Worm (Caenorhabditis elegans) whole organism, L1 larva: ENCODE measurements around the gene B0336.7.
A peak's percentile ranks its signal among the peaks of the same experiment; 100 is the strongest.

Experiments
- C16A3.4 ChIP-seq: fragments of 150-350 bp; optimal IDR thresholded peaks from 2 replicates; lab custom pipeline; 2014; ENCODE audit warnings: missing biosample characterization, missing genetic modification characterization
- ama-1 ChIP-seq: fragments of 150-350 bp; optimal IDR thresholded peaks from 2 replicates; lab custom pipeline; 2014
- blmp-1 ChIP-seq: fragments of 150-350 bp; optimal IDR thresholded peaks from 2 replicates; lab custom pipeline; 2014; ENCODE audit warnings: missing biosample characterization, missing genetic modification characterization
- ceh-90 ChIP-seq: sonication (generic microtip); optimal IDR thresholded peaks from 2 replicates; lab custom pipeline; 2016; ENCODE audit warnings: missing genetic modification characterization, missing compliant biosample characterization
- dpl-1 ChIP-seq, 3 experiments: fragments of 150-350 bp in 2 of 3; sonication (generic microtip) in 1 of 3; optimal IDR thresholded peaks; 2 replicates each; lab custom pipeline; 2014 to 2017; ENCODE audit warnings: missing biosample characterization in 3 of 3, missing genetic modification characterization in 3 of 3, missing genetic modification reagents in 3 of 3
- dsc-1 ChIP-seq: sonication (generic microtip); optimal IDR thresholded peaks from 2 replicates; lab custom pipeline; 2016; ENCODE audit warnings: mild to moderate bottlenecking, missing genetic modification characterization, missing compliant biosample characterization
- efl-1 ChIP-seq, 4 experiments: fragments of 150-350 bp; optimal IDR thresholded peaks in 3 of 4; peaks in 1 of 4; 1 replicate in 1 of 4; 2 replicates in 3 of 4; lab custom pipeline; 2014; ENCODE audit warnings: missing biosample characterization in 2 of 4, missing genetic modification characterization in 2 of 4, missing genetic modification reagents in 2 of 4
- elt-2 ChIP-seq: sonication (generic microtip); optimal IDR thresholded peaks from 2 replicates; lab custom pipeline; 2016; ENCODE audit warnings: missing genetic modification characterization, mild to moderate bottlenecking, inconsistent platforms, missing compliant biosample characterization, missing genetic modification reagents
- fkh-10 ChIP-seq: sonication (generic microtip); optimal IDR thresholded peaks from 2 replicates; lab custom pipeline; 2017; ENCODE audit warnings: missing biosample characterization, missing genetic modification reagents, missing genetic modification characterization
- hlh-17 ChIP-seq: fragments of 200-800 bp; sonication (Bioruptor generic); optimal IDR thresholded peaks from 2 replicates; lab custom pipeline; 2018; ENCODE audit warnings: missing genetic modification characterization, mild to moderate bottlenecking, missing compliant biosample characterization, moderate library complexity, borderline replicate concordance
- irx-1 ChIP-seq: sonication (generic microtip); optimal IDR thresholded peaks from 2 replicates; lab custom pipeline; 2016; ENCODE audit warnings: missing genetic modification characterization, missing compliant biosample characterization
- lin-14 ChIP-seq: fragments of 200-800 bp; sonication (Bioruptor generic); optimal IDR thresholded peaks from 2 replicates; lab custom pipeline; 2018; ENCODE audit warnings: mild to moderate bottlenecking, missing genetic modification characterization, moderate library complexity, missing compliant biosample characterization
- lin-35 ChIP-seq, 2 experiments: fragments of 150-350 bp; optimal IDR thresholded peaks; 2 replicates each; lab custom pipeline; 2014; ENCODE audit warnings: missing biosample characterization in 2 of 2, missing genetic modification characterization in 2 of 2, missing genetic modification reagents in 2 of 2
- lin-39 ChIP-seq: fragments of 150-350 bp; optimal IDR thresholded peaks from 2 replicates; lab custom pipeline; 2014; ENCODE audit warnings: missing biosample characterization, missing genetic modification reagents, missing genetic modification characterization
- lir-3 ChIP-seq: sonication (generic microtip); optimal IDR thresholded peaks from 2 replicates; lab custom pipeline; 2016; ENCODE audit warnings: mild to moderate bottlenecking, missing genetic modification characterization, moderate library complexity, missing compliant biosample characterization; ENCODE audit not compliant: poor library complexity
- lsy-2 ChIP-seq, 2 experiments: fragments of 150-350 bp; optimal IDR thresholded peaks; 2 replicates each; lab custom pipeline; 2014; ENCODE audit warnings: missing biosample characterization in 2 of 2, missing genetic modification characterization in 2 of 2
- nhr-12 ChIP-seq: sonication (generic microtip); optimal IDR thresholded peaks from 2 replicates; lab custom pipeline; 2017; ENCODE audit warnings: missing biosample characterization, missing genetic modification characterization
- nhr-19 ChIP-seq: fragments of 200-800 bp; sonication (Bioruptor generic); conservative IDR thresholded peaks from 2 replicates; pipeline ENCODE4 v1.3.6; 2022; ENCODE audit warnings: missing genetic modification characterization, missing compliant biosample characterization
- nhr-20 ChIP-seq: sonication (generic microtip); optimal IDR thresholded peaks from 2 replicates; lab custom pipeline; 2016; ENCODE audit warnings: mild to moderate bottlenecking, missing genetic modification characterization, missing compliant biosample characterization
- nhr-28 ChIP-seq: fragments of 150-350 bp; optimal IDR thresholded peaks from 2 replicates; lab custom pipeline; 2014; ENCODE audit warnings: missing biosample characterization, missing genetic modification characterization
- nhr-47 ChIP-seq: sonication (generic microtip); optimal IDR thresholded peaks from 2 replicates; lab custom pipeline; 2016; ENCODE audit warnings: mild to moderate bottlenecking, missing genetic modification characterization, moderate library complexity, missing compliant biosample characterization
- nhr-71 ChIP-seq: sonication (generic microtip); optimal IDR thresholded peaks from 2 replicates; lab custom pipeline; 2016; ENCODE audit warnings: mild to moderate bottlenecking, missing genetic modification characterization, moderate library complexity, missing compliant biosample characterization
- nhr-77 ChIP-seq: fragments of 150-350 bp; optimal IDR thresholded peaks from 2 replicates; lab custom pipeline; 2014; ENCODE audit warnings: missing biosample characterization, missing genetic modification characterization
- nhr-85 ChIP-seq: sonication (generic microtip); peaks from one replicate; lab custom pipeline; 2016; ENCODE audit warnings: missing genetic modification characterization, inconsistent platforms, missing compliant biosample characterization
- nhr-90 ChIP-seq: sonication (generic microtip); optimal IDR thresholded peaks from 2 replicates; lab custom pipeline; 2016; ENCODE audit warnings: mild to moderate bottlenecking, missing genetic modification characterization, missing compliant biosample characterization; ENCODE audit not compliant: poor library complexity
- rnt-1 ChIP-seq: sonication (generic microtip); optimal IDR thresholded peaks from 2 replicates; lab custom pipeline; 2016; ENCODE audit warnings: mild to moderate bottlenecking, missing genetic modification characterization, moderate library complexity, missing compliant biosample characterization
- snpc-4 ChIP-seq: fragments of 150-350 bp; optimal IDR thresholded peaks from 2 replicates; lab custom pipeline; 2014; ENCODE audit warnings: missing biosample characterization, missing genetic modification characterization
- snu-23 ChIP-seq: sonication (generic microtip); optimal IDR thresholded peaks from 2 replicates; lab custom pipeline; 2016; ENCODE audit warnings: missing genetic modification characterization, missing compliant biosample characterization
- sptf-1 ChIP-seq: fragments of 150-350 bp; optimal IDR thresholded peaks from 2 replicates; lab custom pipeline; 2014; ENCODE audit warnings: missing biosample characterization, missing genetic modification characterization
- swsn-7 ChIP-seq: sonication (generic microtip); optimal IDR thresholded peaks from 2 replicates; lab custom pipeline; 2016; ENCODE audit warnings: missing genetic modification characterization, missing compliant biosample characterization
- xbp-1 ChIP-seq: sonication (generic microtip); optimal IDR thresholded peaks from 2 replicates; lab custom pipeline; 2016; ENCODE audit warnings: missing genetic modification characterization, missing compliant biosample characterization
- ztf-11 ChIP-seq, 2 experiments: sonication (generic microtip); optimal IDR thresholded peaks; 2 replicates each; lab custom pipeline; 2016 to 2017; ENCODE audit warnings: missing genetic modification characterization in 2 of 2, missing biosample characterization in 1 of 2, missing compliant biosample characterization in 1 of 2

B0336.7 gene

DNA sequence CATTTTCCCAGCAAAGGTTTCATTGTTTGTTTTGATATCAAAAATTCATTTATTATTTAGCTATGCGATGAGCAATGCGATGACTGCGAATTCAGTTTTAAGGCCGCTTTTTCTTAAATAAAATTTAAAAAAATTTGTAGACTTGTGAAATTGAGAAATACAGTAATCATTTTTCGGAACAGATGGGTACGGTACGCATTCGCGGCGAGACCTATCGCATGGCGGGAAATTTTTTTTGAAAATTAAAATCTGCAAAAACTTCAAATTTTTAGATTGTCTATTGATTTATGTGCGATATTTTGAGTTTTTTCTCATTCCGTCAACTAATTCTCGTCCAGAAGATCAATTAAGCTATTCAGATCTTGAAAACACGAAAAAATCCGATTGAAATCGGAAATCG lies 33.6 kb downstream of the B0336.7 start:
- TF ChIP-seq C16A3.4 = no peak
- TF ChIP-seq ceh-90 (tag; lab: Kevin White, UChicago) = no peak
- TF ChIP-seq, all 84 proteins: peak for 0

- no peak for TF ChIP-seq ama-1
- peak; percentile 25 for TF ChIP-seq blmp-1 (tag; lab: Kevin White, UChicago)
- no peak for TF ChIP-seq dsc-1
- TF ChIP-seq, all 84 proteins: peak for 1
Observed at ce11 chrIII:5660976-5661375, 36.2 kb downstream of the B0336.7 start, which contains the start of gene F54E7.6. Gene F54E7.6 (minus strand): TSS chrIII:5661085.

ce11 chrIII:5656941-5657340 lies 40.2 kb downstream of the B0336.7 start, which contains the start of gene sdz-21:
Gene sdz-21 (minus strand): TSS chrIII:5657041.
- no peak for TF ChIP-seq efl-1 (optimal IDR thresholded peaks at IDR 0.05; lab: Kevin White, UChicago)
- peak in 1 of 2 experiments; percentile 8 for TF ChIP-seq efl-1 (GFP tag; optimal IDR thresholded peaks at IDR 0.05 in 1 of 2; lab: Kevin White, UChicago)
- TF ChIP-seq sptf-1 = no peak

ce11 chrIII:5653692-5654105 lies 43.5 kb downstream of the B0336.7 start:
- TF ChIP-seq ztf-11 (tag; optimal IDR thresholded peaks at IDR 0.05; lab: Kevin White, UChicago) (peak in 1 of 2 experiments; percentile 1), lin-39 (peak; percentile 25), elt-2 (tag; lab: Kevin White, UChicago) (peak; percentile 71), lsy-2 (tag; optimal IDR thresholded peaks at IDR 0.05; lab: Kevin White, UChicago) (peak in 1 of 2 experiments; percentile 36), efl-1 (optimal IDR thresholded peaks at IDR 0.05; lab: Kevin White, UChicago) (peak; percentile 25 to 48), efl-1 (GFP tag; optimal IDR thresholded peaks at IDR 0.05 in 1 of 2; lab: Kevin White, UChicago) (peak in 1 of 2 experiments; percentile 93), snpc-4 (tag; lab: Kevin White, UChicago) (peak; percentile 98), xbp-1 (tag; lab: Kevin White, UChicago) (peak; percentile 26), nhr-77 (tag; lab: Kevin White, UChicago) (peak; percentile 27), dpl-1 (GFP tag; optimal IDR thresholded peaks at IDR 0.05; lab: Kevin White, UChicago) (no peak), lir-3 (tag; lab: Kevin White, UChicago) (peak; percentile 20), nhr-28 (tag; lab: Kevin White, UChicago) (no peak), hlh-17 (GFP tag; lab: Kevin White, UChicago) (no peak), ama-1 (peak; percentile 75), nhr-71 (tag; lab: Kevin White, UChicago) (peak; percentile 75), nhr-12 (tag; lab: Kevin White, UChicago) (no peak), blmp-1 (tag; lab: Kevin White, UChicago) (no peak), swsn-7 (tag; lab: Kevin White, UChicago) (peak; percentile 44), nhr-47 (tag; lab: Kevin White, UChicago) (peak; percentile 77), lin-35 (GFP tag; optimal IDR thresholded peaks at IDR 0.05; lab: Kevin White, UChicago) (peak in 1 of 2 experiments; percentile 29), nhr-20 (tag; lab: Kevin White, UChicago) (peak; percentile 62), lin-14 (GFP tag; lab: Kevin White, UChicago) (peak; percentile 44), snu-23 (GFP tag; lab: Kevin White, UChicago) (peak; percentile 54), nhr-19 (GFP tag; lab: Robert Waterston, UW) (peak; percentile 63), nhr-90 (peak; percentile 84), fkh-10 (GFP tag; lab: Kevin White, UChicago) (no peak), nhr-85 (tag; lab: Kevin White, UChicago) (peak; percentile 85), rnt-1 (tag; lab: Kevin White, UChicago) (peak; percentile 71), irx-1 (tag; lab: Kevin White, UChicago) (peak; percentile 52)
